Fruit fly (Drosophila melanogaster) Kc167 (cell line): ENCODE measurements around the gene CG8852.

ENCODE experiments used
- Sin3A ChIP-seq: fragments of >200 bp; optimal IDR thresholded peaks from 2 replicates; lab custom pipeline; 2018; ENCODE audit warnings: missing external identifiers
- h ChIP-seq: fragments of >200 bp; optimal IDR thresholded peaks from 3 replicates; lab custom pipeline; 2018; ENCODE audit warnings: missing external identifiers
- insv ChIP-seq: fragments of >200 bp; optimal IDR thresholded peaks from 3 replicates; lab custom pipeline; 2018; ENCODE audit warnings: missing external identifiers
- psq ChIP-seq: fragments of >200 bp; optimal IDR thresholded peaks from 2 replicates; lab custom pipeline; 2017; ENCODE audit warnings: missing external identifiers
- ttk ChIP-seq: sonication (Bioruptor generic); optimal IDR thresholded peaks from 2 replicates; lab custom pipeline; 2017; ENCODE audit warnings: missing external identifiers

DNA sequence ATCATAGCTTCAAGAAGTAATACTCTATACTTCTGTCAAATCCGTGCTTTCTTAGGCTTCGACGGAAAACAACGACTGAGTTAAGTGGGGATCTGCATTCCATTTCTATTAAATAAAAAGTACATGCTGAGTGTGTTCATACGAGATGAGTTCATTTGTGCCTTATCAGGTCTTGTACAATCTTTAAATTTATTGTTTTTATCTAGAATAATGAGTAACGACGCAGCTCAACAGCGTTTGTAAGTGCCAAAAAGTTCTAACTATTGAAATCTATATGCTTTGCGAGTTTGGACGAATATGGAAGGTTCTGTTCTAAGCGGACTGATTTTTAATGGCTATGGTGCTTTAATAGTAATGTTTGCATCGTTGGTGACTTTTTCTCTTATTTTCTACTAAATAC, 975 bp upstream of the CG8852 start, which contains the start of gene Sr-CIV:
- TF ChIP-seq h (lab: Kevin White, UChicago) (no peak), psq (lab: Kevin White, UChicago) (no peak), ttk (lab: Kevin White, UChicago) (no peak), Sin3A (lab: Kevin White, UChicago) (no peak), insv (lab: Kevin White, UChicago) (no peak)
